Worm (Caenorhabditis elegans) whole organism, L2 larva: ENCODE data around the gene sams-5.
"Not testable (repeated sequence)": the region's sequence is repeated elsewhere in the genome, so short reads cannot be mapped to it uniquely, and the experiment has no call there.

Experiments used
- C34F6.9 ChIP-seq: fragments of 150-350 bp; optimal IDR thresholded peaks from 2 replicates; lab custom pipeline; 2014; ENCODE audit warnings: missing biosample characterization, missing genetic modification characterization
- F13H6.1 ChIP-seq: sonication (generic microtip); optimal IDR thresholded peaks from 2 replicates; lab custom pipeline; 2016; ENCODE audit warnings: missing genetic modification characterization, missing compliant biosample characterization
- Y55F3AM.14 ChIP-seq: fragments of 200-800 bp; sonication (Bioruptor generic); optimal IDR thresholded peaks from 2 replicates; lab custom pipeline; 2018; ENCODE audit warnings: mild to moderate bottlenecking, missing genetic modification characterization, missing compliant biosample characterization
- alr-1 ChIP-seq: fragments of 150-350 bp; optimal IDR thresholded peaks from 2 replicates; lab custom pipeline; 2014; ENCODE audit warnings: missing biosample characterization, missing genetic modification characterization
- aly-2 ChIP-seq: fragments of 150-350 bp; optimal IDR thresholded peaks from 2 replicates; lab custom pipeline; 2014; ENCODE audit warnings: missing biosample characterization, missing genetic modification characterization
- blmp-1 ChIP-seq: sonication (generic microtip); optimal IDR thresholded peaks from 2 replicates; lab custom pipeline; 2017; ENCODE audit warnings: missing genetic modification characterization, mild to moderate bottlenecking, missing compliant biosample characterization, antibody characterized with exemption, moderate library complexity; ENCODE audit not compliant: insufficient read depth
- ceh-16 ChIP-seq: fragments of 150-350 bp; optimal IDR thresholded peaks from 2 replicates; lab custom pipeline; 2014; ENCODE audit warnings: missing biosample characterization, missing genetic modification characterization
- crh-2 ChIP-seq: sonication (generic microtip); optimal IDR thresholded peaks from 2 replicates; lab custom pipeline; 2017; ENCODE audit warnings: missing biosample characterization, missing genetic modification characterization
- dmd-4 ChIP-seq: sonication (generic microtip); optimal IDR thresholded peaks from 2 replicates; lab custom pipeline; 2017; ENCODE audit warnings: missing biosample characterization, missing genetic modification characterization
- egl-27 ChIP-seq: sonication (generic microtip); optimal IDR thresholded peaks from 3 replicates; lab custom pipeline; 2017; ENCODE audit warnings: missing biosample characterization, missing genetic modification reagents, missing genetic modification characterization
- elt-1 ChIP-seq: fragments of 150-350 bp; optimal IDR thresholded peaks from 2 replicates; lab custom pipeline; 2014; ENCODE audit warnings: missing biosample characterization, missing genetic modification characterization
- elt-3 ChIP-seq: sonication (generic microtip); optimal IDR thresholded peaks from 2 replicates; lab custom pipeline; 2017; ENCODE audit warnings: missing biosample characterization, missing genetic modification characterization
- fos-1 ChIP-seq: fragments of 150-350 bp; optimal IDR thresholded peaks from 2 replicates; lab custom pipeline; 2014; ENCODE audit warnings: missing biosample characterization, missing genetic modification characterization
- lin-11 ChIP-seq: fragments of 150-350 bp; sonication (generic microtip); optimal IDR thresholded peaks from 2 replicates; lab custom pipeline; 2014; ENCODE audit warnings: missing biosample characterization, missing genetic modification characterization, inconsistent platforms, mixed read lengths
- lin-13 ChIP-seq: fragments of 150-350 bp; optimal IDR thresholded peaks from 2 replicates; lab custom pipeline; 2014; ENCODE audit warnings: missing biosample characterization, missing genetic modification reagents, missing genetic modification characterization
- lin-39 ChIP-seq: fragments of 150-350 bp; optimal IDR thresholded peaks from 2 replicates; lab custom pipeline; 2014; ENCODE audit warnings: missing biosample characterization, missing genetic modification reagents, missing genetic modification characterization
- lsy-2 ChIP-seq, 2 experiments: fragments of 150-350 bp in 1 of 2; sonication (generic microtip) in 1 of 2; optimal IDR thresholded peaks; 2 replicates each; lab custom pipeline; 2014 to 2017; ENCODE audit warnings: missing biosample characterization in 2 of 2, missing genetic modification characterization in 2 of 2
- mab-5 ChIP-seq: fragments of 150-350 bp; optimal IDR thresholded peaks from 2 replicates; lab custom pipeline; 2014; ENCODE audit warnings: missing biosample characterization, missing genetic modification characterization
- mdl-1 ChIP-seq, 2 experiments: fragments of 150-350 bp in 1 of 2; sonication (generic microtip) in 1 of 2; optimal IDR thresholded peaks; 2 replicates each; lab custom pipeline; 2017; ENCODE audit warnings: missing biosample characterization in 2 of 2, missing genetic modification characterization in 2 of 2
- nhr-11 ChIP-seq: fragments of 150-350 bp; optimal IDR thresholded peaks from 2 replicates; lab custom pipeline; 2014; ENCODE audit warnings: missing biosample characterization, missing genetic modification characterization
- nhr-12 ChIP-seq: fragments of 150-350 bp; optimal IDR thresholded peaks from 2 replicates; lab custom pipeline; 2014; ENCODE audit warnings: missing biosample characterization, missing genetic modification characterization
- nhr-129 ChIP-seq: fragments of 150-350 bp; optimal IDR thresholded peaks from 2 replicates; lab custom pipeline; 2014; ENCODE audit warnings: missing biosample characterization, missing genetic modification characterization
- nhr-21 ChIP-seq: fragments of 150-350 bp; optimal IDR thresholded peaks from 2 replicates; lab custom pipeline; 2014; ENCODE audit warnings: missing biosample characterization, missing genetic modification characterization
- nhr-23 ChIP-seq: fragments of 150-350 bp; optimal IDR thresholded peaks from 2 replicates; lab custom pipeline; 2014; ENCODE audit warnings: missing biosample characterization, missing genetic modification reagents, missing genetic modification characterization
- nhr-237 ChIP-seq: fragments of 150-350 bp; optimal IDR thresholded peaks from 2 replicates; lab custom pipeline; 2014; ENCODE audit warnings: missing biosample characterization, missing genetic modification characterization
- nhr-6 ChIP-seq: fragments of 150-350 bp; optimal IDR thresholded peaks from 2 replicates; lab custom pipeline; 2014; ENCODE audit warnings: missing biosample characterization, missing genetic modification characterization
- nhr-77 ChIP-seq: fragments of 150-350 bp; optimal IDR thresholded peaks from 2 replicates; lab custom pipeline; 2014; ENCODE audit warnings: missing biosample characterization, missing genetic modification characterization
- peb-1 ChIP-seq: fragments of 150-350 bp; optimal IDR thresholded peaks from 2 replicates; lab custom pipeline; 2014; ENCODE audit warnings: missing biosample characterization, missing genetic modification characterization
- sem-4 ChIP-seq: fragments of 150-350 bp; optimal IDR thresholded peaks from 2 replicates; lab custom pipeline; 2014; ENCODE audit warnings: missing biosample characterization, missing genetic modification reagents, missing genetic modification characterization
- skn-1 ChIP-seq: sonication (generic microtip); optimal IDR thresholded peaks from 2 replicates; lab custom pipeline; 2017; ENCODE audit warnings: missing biosample characterization, missing genetic modification characterization
- sma-3 ChIP-seq: sonication (generic microtip); optimal IDR thresholded peaks from 2 replicates; lab custom pipeline; 2016; ENCODE audit warnings: missing genetic modification reagents, missing genetic modification characterization, missing compliant biosample characterization
- sma-9 ChIP-seq, 2 experiments: fragments of 150-350 bp in 1 of 2; sonication (generic microtip) in 1 of 2; optimal IDR thresholded peaks; 2 replicates each; lab custom pipeline; 2014 to 2016; ENCODE audit warnings: missing genetic modification characterization in 2 of 2, mild to moderate bottlenecking in 1 of 2, missing biosample characterization in 1 of 2, missing compliant biosample characterization in 1 of 2, missing genetic modification reagents in 1 of 2, moderate library complexity in 1 of 2
- unc-55 ChIP-seq: fragments of 150-350 bp; sonication (generic microtip); optimal IDR thresholded peaks from 3 replicates; lab custom pipeline; 2014; ENCODE audit warnings: missing biosample characterization, missing genetic modification reagents, missing genetic modification characterization
- zag-1 ChIP-seq: fragments of 150-350 bp; optimal IDR thresholded peaks from 2 replicates; lab custom pipeline; 2014; ENCODE audit warnings: missing biosample characterization, missing genetic modification characterization
- ztf-1 ChIP-seq: fragments of 200-800 bp; sonication (Bioruptor generic); conservative IDR thresholded peaks from 2 replicates; pipeline ENCODE4 v1.3.6; 2022; ENCODE audit warnings: missing genetic modification characterization, missing compliant biosample characterization
- ztf-11 ChIP-seq: sonication (generic microtip); optimal IDR thresholded peaks from 2 replicates; lab custom pipeline; 2017; ENCODE audit warnings: missing biosample characterization, missing genetic modification characterization
- ztf-4 ChIP-seq: fragments of 150-350 bp; optimal IDR thresholded peaks from 2 replicates; lab custom pipeline; 2014; ENCODE audit warnings: missing biosample characterization, missing genetic modification characterization

sams-5 gene

ce11 chrIV:6259732-6260131 is 19.6 kb downstream of the sams-5 start, which contains the start of gene nlp-16:
TSS of gene nlp-16 (minus strand) at chrIV:6259832.
- TF ChIP-seq elt-3 (tag; lab: Kevin White, UChicago) (no peak), mdl-1 (tag; optimal IDR thresholded peaks at IDR 0.05; lab: Kevin White, UChicago) (no peak), skn-1 (tag; lab: Kevin White, UChicago) (no peak), nhr-77 (tag; lab: Kevin White, UChicago) (no peak), Y55F3AM.14 (GFP tag; lab: Kevin White, UChicago) (no peak), nhr-21 (tag; lab: Kevin White, UChicago) (no peak)

ce11 chrIV:6258967-6259366 is 20.4 kb downstream of the sams-5 start:
- no peak for TF ChIP-seq nhr-129
- TF ChIP-seq nhr-6 (tag; lab: Kevin White, UChicago) = no peak
- no peak for TF ChIP-seq lin-39 (tag; lab: Kevin White, UChicago)
- TF ChIP-seq lsy-2 (tag; optimal IDR thresholded peaks at IDR 0.05; lab: Kevin White, UChicago) = no peak
- no peak for TF ChIP-seq sma-3 (GFP tag; lab: Kevin White, UChicago)
- no peak for TF ChIP-seq lin-13 (GFP tag; lab: Kevin White, UChicago)
- no peak for TF ChIP-seq nhr-12 (tag; lab: Kevin White, UChicago)
- TF ChIP-seq unc-55 = no peak
- TF ChIP-seq crh-2 (tag; lab: Kevin White, UChicago) = no peak

ce11 chrIV:6254635-6255034 is 24.7 kb downstream of the sams-5 start, which contains the start of gene T13A10.64:
TSS of gene T13A10.64 (plus strand) at chrIV:6254935.
- TF ChIP-seq nhr-23 (tag; lab: Kevin White, UChicago) (no peak), F13H6.1 (no peak), zag-1 (tag; lab: Kevin White, UChicago) (no peak), nhr-77 (tag; lab: Kevin White, UChicago) (no peak), skn-1 (tag; lab: Kevin White, UChicago) (no peak)

- not testable (repeated sequence) for TF ChIP-seq ztf-1 (GFP tag; lab: Robert Waterston, UW); nhr-23 (tag; lab: Kevin White, UChicago); lin-39 (tag; lab: Kevin White, UChicago)
These were observed 26.3 kb downstream of the sams-5 start, which contains the start of gene T13A10.2 for ce11 chrIV:6253000-6253399. TSS of gene T13A10.2 (plus strand) at chrIV:6253300.

- TF ChIP-seq peb-1 (tag; lab: Kevin White, UChicago) = no peak
- peak; percentile 24 for TF ChIP-seq C34F6.9 (tag; lab: Kevin White, UChicago)
- TF ChIP-seq mab-5 = peak; percentile 36
- peak in 1 of 2 experiments; percentile 37 for TF ChIP-seq lsy-2 (tag; optimal IDR thresholded peaks at IDR 0.05; lab: Kevin White, UChicago)
- TF ChIP-seq unc-55 = peak; percentile 79
- TF ChIP-seq, all 48 proteins: peak for 4
These were observed 29.7 kb downstream of the sams-5 start, which contains the start of gene F58F9.1 for ce11 chrIV:6249591-6249990. TSS of gene F58F9.1 (plus strand) at chrIV:6249841.

- peak; percentile 28 for TF ChIP-seq blmp-1 (tag; lab: Kevin White, UChicago)
- TF ChIP-seq ztf-1 (GFP tag; lab: Robert Waterston, UW) = no peak
- peak; percentile 56 for TF ChIP-seq fos-1 (tag; lab: Kevin White, UChicago)
- TF ChIP-seq nhr-6 (tag; lab: Kevin White, UChicago) = no peak
- no peak for TF ChIP-seq nhr-21 (tag; lab: Kevin White, UChicago)
- no peak for TF ChIP-seq egl-27
- no peak for TF ChIP-seq lin-39 (tag; lab: Kevin White, UChicago)
- TF ChIP-seq nhr-237 = no peak
- TF ChIP-seq aly-2 = no peak
- no peak for TF ChIP-seq peb-1 (tag; lab: Kevin White, UChicago)
- TF ChIP-seq crh-2 (tag; lab: Kevin White, UChicago) = peak; percentile 24
- TF ChIP-seq nhr-23 (tag; lab: Kevin White, UChicago) = no peak
- no peak for TF ChIP-seq nhr-77 (tag; lab: Kevin White, UChicago)
- no peak for TF ChIP-seq skn-1 (tag; lab: Kevin White, UChicago)
- no peak for TF ChIP-seq ztf-4
- no peak for TF ChIP-seq nhr-12 (tag; lab: Kevin White, UChicago)
- no peak for TF ChIP-seq nhr-11
- no peak for TF ChIP-seq sem-4 (tag; lab: Kevin White, UChicago)
- no peak for TF ChIP-seq F13H6.1
- TF ChIP-seq mdl-1 (tag; optimal IDR thresholded peaks at IDR 0.05; lab: Kevin White, UChicago) = no peak
- no peak for TF ChIP-seq lin-11 (tag; lab: Kevin White, UChicago)
- TF ChIP-seq nhr-129 = no peak
- TF ChIP-seq C34F6.9 (tag; lab: Kevin White, UChicago) = no peak
- no peak for TF ChIP-seq alr-1 (tag; lab: Kevin White, UChicago)
- TF ChIP-seq ceh-16 (tag; lab: Kevin White, UChicago) = no peak
- TF ChIP-seq sma-3 (GFP tag; lab: Kevin White, UChicago) = no peak
- TF ChIP-seq Y55F3AM.14 (GFP tag; lab: Kevin White, UChicago) = no peak
- peak; percentile 82 for TF ChIP-seq sma-9 (GFP tag; optimal IDR thresholded peaks at IDR 0.05; lab: Kevin White, UChicago)
- TF ChIP-seq sma-9 (tag; optimal IDR thresholded peaks at IDR 0.05; lab: Kevin White, UChicago) = no peak
- TF ChIP-seq mab-5 = no peak
- no peak for TF ChIP-seq zag-1 (tag; lab: Kevin White, UChicago)
- no peak for TF ChIP-seq ztf-11
- TF ChIP-seq unc-55 = no peak
- TF ChIP-seq lin-13 (GFP tag; lab: Kevin White, UChicago) = no peak
- no peak for TF ChIP-seq elt-1 (tag; lab: Kevin White, UChicago)
- TF ChIP-seq lsy-2 (tag; optimal IDR thresholded peaks at IDR 0.05; lab: Kevin White, UChicago) = no peak
- no peak for TF ChIP-seq dmd-4 (tag; lab: Kevin White, UChicago)
These were observed 30.8 kb downstream of the sams-5 start, which contains the start of gene acox-3 for ce11 chrIV:6248486-6248885. TSS of gene acox-3 (minus strand) at chrIV:6248492.
